Fruit fly (Drosophila melanogaster) whole organism, embryonic: ENCODE measurements around the gene CG17666.

Source experiments
- ATbp ChIP-seq: fragments of 200-800 bp; sonication (Bioruptor generic); optimal IDR thresholded peaks from 2 replicates; lab custom pipeline; 2017; ENCODE audit warnings: missing biosample characterization, mild to moderate bottlenecking, missing genetic modification characterization, missing genetic modification reagents
- Ada2b ChIP-seq: fragments of 200-800 bp; sonication (Bioruptor generic); IDR thresholded peaks from 2 replicates; pipeline ENCODE4 v1.3.6; 2022; ENCODE audit warnings: missing biosample characterization, missing genetic modification characterization
- BEAF-32 ChIP-seq: fragments of 200-800 bp; sonication (Bioruptor generic); optimal IDR thresholded peaks from 3 replicates; lab custom pipeline; 2017; ENCODE audit warnings: missing biosample characterization, missing genetic modification characterization, mild to moderate bottlenecking, moderate library complexity, missing genetic modification reagents
- Blimp-1 ChIP-seq: fragments of 200-800 bp; sonication (Bioruptor generic); optimal IDR thresholded peaks from 3 replicates; lab custom pipeline; 2018; ENCODE audit warnings: missing biosample characterization, missing genetic modification characterization, mild to moderate bottlenecking, moderate library complexity, missing genetic modification reagents
- C15 ChIP-seq: fragments of 200-800 bp; sonication (Bioruptor generic); IDR thresholded peaks from 3 replicates; pipeline ENCODE4 v1.3.6; 2022; ENCODE audit warnings: missing biosample characterization, missing genetic modification characterization
- CG1024 ChIP-seq: fragments of 200-800 bp; sonication (Bioruptor generic); IDR thresholded peaks from 2 replicates; pipeline ENCODE4 v1.3.6; 2022; ENCODE audit warnings: missing biosample characterization, missing genetic modification characterization
- CG10321 ChIP-seq: fragments of 200-800 bp; sonication (Bioruptor generic); IDR thresholded peaks from 2 replicates; pipeline ENCODE4 v1.3.6; 2022; ENCODE audit warnings: missing biosample characterization, missing genetic modification characterization
- CG11093 ChIP-seq: fragments of 200-800 bp; sonication (Bioruptor generic); IDR thresholded peaks from 3 replicates; pipeline ENCODE4 v1.3.6; 2022; ENCODE audit warnings: missing biosample characterization, missing genetic modification characterization
- CG11398 ChIP-seq: fragments of 200-800 bp; sonication (Bioruptor generic); optimal IDR thresholded peaks from 2 replicates; lab custom pipeline; 2016; ENCODE audit warnings: missing biosample characterization, missing genetic modification characterization
- CG12299 ChIP-seq: fragments of 200-800 bp; sonication (Bioruptor generic); optimal IDR thresholded peaks from 2 replicates; lab custom pipeline; 2018; ENCODE audit warnings: missing biosample characterization, mild to moderate bottlenecking, missing genetic modification characterization
- CG14710 ChIP-seq: fragments of 200-800 bp; sonication (Bioruptor generic); optimal IDR thresholded peaks from 3 replicates; lab custom pipeline; 2019; ENCODE audit warnings: missing biosample characterization, mild to moderate bottlenecking, missing genetic modification characterization, moderate library complexity
- CG15011 ChIP-seq: fragments of 200-800 bp; sonication (Bioruptor generic); optimal IDR thresholded peaks from 3 replicates; lab custom pipeline; 2018; ENCODE audit warnings: missing biosample characterization, mild to moderate bottlenecking, missing genetic modification characterization
- CG1602 ChIP-seq: fragments of 200-800 bp; sonication (Bioruptor generic); optimal IDR thresholded peaks from 3 replicates; lab custom pipeline; 2016; ENCODE audit warnings: missing biosample characterization, missing genetic modification characterization
- CG16815 ChIP-seq: fragments of 200-800 bp; sonication (Bioruptor generic); optimal IDR thresholded peaks from 3 replicates; lab custom pipeline; 2017; ENCODE audit warnings: missing biosample characterization, mild to moderate bottlenecking, missing genetic modification characterization
- CG18262 ChIP-seq: fragments of 200-800 bp; optimal IDR thresholded peaks from 3 replicates; lab custom pipeline; 2019; ENCODE audit warnings: missing biosample characterization, mild to moderate bottlenecking, missing genetic modification characterization, moderate library complexity
- CG18619 ChIP-seq: fragments of 200-800 bp; sonication (Bioruptor generic); optimal IDR thresholded peaks from 3 replicates; lab custom pipeline; 2017; ENCODE audit warnings: missing biosample characterization, mild to moderate bottlenecking, missing genetic modification characterization
- CG2678 ChIP-seq: fragments of 200-800 bp; sonication (Bioruptor generic); optimal IDR thresholded peaks from 3 replicates; lab custom pipeline; 2019; ENCODE audit warnings: missing biosample characterization, mild to moderate bottlenecking, missing genetic modification characterization, moderate library complexity
- CG32532 ChIP-seq: fragments of 200-800 bp; sonication (Bioruptor generic); IDR thresholded peaks from 2 replicates; pipeline ENCODE4 v1.3.6; 2022; ENCODE audit warnings: missing biosample characterization, missing genetic modification characterization
- CG33213 ChIP-seq: fragments of 200-800 bp; sonication (Bioruptor generic); optimal IDR thresholded peaks from 3 replicates; lab custom pipeline; 2016; ENCODE audit warnings: missing biosample characterization, missing genetic modification characterization
- CG3407 ChIP-seq: fragments of 200-800 bp; sonication (Bioruptor generic); optimal IDR thresholded peaks from 2 replicates; lab custom pipeline; 2018; ENCODE audit warnings: missing biosample characterization, mild to moderate bottlenecking, missing genetic modification characterization
- CG4282 ChIP-seq: fragments of 200-800 bp; sonication (Bioruptor generic); optimal IDR thresholded peaks from 2 replicates; lab custom pipeline; 2016; ENCODE audit warnings: missing biosample characterization, missing genetic modification characterization
- CG5953 ChIP-seq: fragments of 200-800 bp; sonication (Bioruptor generic); IDR thresholded peaks from 2 replicates; pipeline ENCODE4 v1.3.6; 2022; ENCODE audit warnings: missing biosample characterization, missing genetic modification characterization
- CG7271 ChIP-seq: fragments of 200-800 bp; sonication (Bioruptor generic); optimal IDR thresholded peaks from 2 replicates; lab custom pipeline; 2018; ENCODE audit warnings: missing biosample characterization, mild to moderate bottlenecking, missing genetic modification characterization, moderate library complexity
- CG7372 ChIP-seq: fragments of 200-800 bp; sonication (Bioruptor generic); IDR thresholded peaks from 2 replicates; pipeline ENCODE4 v1.3.6; 2022; ENCODE audit warnings: missing biosample characterization, missing genetic modification characterization
- CG7556 ChIP-seq: fragments of 200-800 bp; sonication (Bioruptor generic); optimal IDR thresholded peaks from 2 replicates; lab custom pipeline; 2017; ENCODE audit warnings: missing biosample characterization, mild to moderate bottlenecking, missing genetic modification characterization
- CG8765 ChIP-seq: fragments of 200-800 bp; sonication (Bioruptor generic); IDR thresholded peaks from 2 replicates; pipeline ENCODE4 v1.3.6; 2022; ENCODE audit warnings: missing biosample characterization, missing genetic modification characterization
- Deaf1 ChIP-seq: fragments of 200-800 bp; optimal IDR thresholded peaks from 3 replicates; lab custom pipeline; 2019; ENCODE audit warnings: missing biosample characterization, mild to moderate bottlenecking, missing genetic modification characterization, moderate library complexity
- Gug ChIP-seq: fragments of 200-800 bp; sonication (Bioruptor generic); IDR thresholded peaks from 4 replicates; pipeline ENCODE4 v1.3.6; 2022; ENCODE audit warnings: missing biosample characterization, missing genetic modification characterization
- Hr78 ChIP-seq, 2 experiments: fragments of 200-800 bp in 1 of 2; fragments of >200 bp in 1 of 2; sonication (Bioruptor generic) in 1 of 2; optimal IDR thresholded peaks; 2 replicates each; lab custom pipeline; 2017 to 2019; ENCODE audit warnings: missing biosample characterization in 2 of 2, missing genetic modification characterization in 2 of 2, mild to moderate bottlenecking in 1 of 2, moderate library complexity in 1 of 2
- Jarid2 ChIP-seq: fragments of 200-800 bp; sonication (Bioruptor generic); optimal IDR thresholded peaks from 3 replicates; lab custom pipeline; 2017; ENCODE audit warnings: mild to moderate bottlenecking, missing biosample characterization, missing genetic modification reagents, missing genetic modification characterization
- Oaz ChIP-seq: fragments of 200-800 bp; sonication (Bioruptor generic); IDR thresholded peaks from 2 replicates; pipeline ENCODE4 v1.3.6; 2022; ENCODE audit warnings: missing biosample characterization, missing genetic modification characterization
- PHDP ChIP-seq: fragments of 200-800 bp; sonication (Bioruptor generic); optimal IDR thresholded peaks from 3 replicates; lab custom pipeline; 2018; ENCODE audit warnings: missing biosample characterization, mild to moderate bottlenecking, missing genetic modification characterization, moderate library complexity
- Spps ChIP-seq: fragments of 200-800 bp; sonication (Bioruptor generic); optimal IDR thresholded peaks from 2 replicates; lab custom pipeline; 2018; ENCODE audit warnings: missing biosample characterization, mild to moderate bottlenecking, missing genetic modification characterization
- ac ChIP-seq: fragments of 200-800 bp; sonication (Bioruptor generic); optimal IDR thresholded peaks from 3 replicates; lab custom pipeline; 2017; ENCODE audit warnings: missing biosample characterization, mild to moderate bottlenecking, missing genetic modification characterization
- amos ChIP-seq: fragments of 200-800 bp; sonication (Bioruptor generic); IDR thresholded peaks from 2 replicates; pipeline ENCODE4 v1.3.6; 2022; ENCODE audit warnings: missing biosample characterization, missing genetic modification characterization; ENCODE audit not compliant: partially characterized antibody
- ci ChIP-seq: fragments of 200-800 bp; sonication (Bioruptor generic); IDR thresholded peaks from 3 replicates; pipeline ENCODE4 v1.3.6; 2022; ENCODE audit warnings: missing biosample characterization, missing genetic modification characterization
- corto ChIP-seq: fragments of 200-800 bp; sonication (Bioruptor generic); optimal IDR thresholded peaks from 2 replicates; lab custom pipeline; 2016; ENCODE audit warnings: missing biosample characterization, mild to moderate bottlenecking, missing genetic modification characterization, moderate library complexity
- dan ChIP-seq: fragments of 200-800 bp; sonication (Bioruptor generic); IDR thresholded peaks from 2 replicates; pipeline ENCODE4 v1.3.6; 2022; ENCODE audit warnings: missing biosample characterization, missing genetic modification characterization
- danr ChIP-seq: fragments of 200-800 bp; sonication (Bioruptor generic); IDR thresholded peaks from 2 replicates; pipeline ENCODE4 v1.3.6; 2022; ENCODE audit warnings: missing biosample characterization, missing genetic modification characterization
- disco-r ChIP-seq: fragments of 200-800 bp; sonication (Bioruptor generic); optimal IDR thresholded peaks from 2 replicates; lab custom pipeline; 2016; ENCODE audit warnings: missing biosample characterization, missing genetic modification characterization
- fu2 ChIP-seq: fragments of 200-800 bp; sonication (Bioruptor generic); optimal IDR thresholded peaks from 2 replicates; lab custom pipeline; 2016; ENCODE audit warnings: missing biosample characterization, missing genetic modification characterization
- hkb ChIP-seq, 2 experiments: fragments of 200-800 bp in 1 of 2; fragments of >200 bp in 1 of 2; sonication (Bioruptor generic) in 1 of 2; IDR thresholded peaks in 1 of 2; optimal IDR thresholded peaks in 1 of 2; 2 replicates each; pipeline versions ENCODE4 v1.3.6 to Lab custom; 2017 to 2022; ENCODE audit warnings: missing biosample characterization in 1 of 2, missing genetic modification characterization in 1 of 2
- ken ChIP-seq: fragments of 200-800 bp; sonication (Bioruptor generic); IDR thresholded peaks from 3 replicates; pipeline ENCODE4 v1.3.6; 2022; ENCODE audit warnings: missing biosample characterization, missing genetic modification characterization
- mirr ChIP-seq: fragments of 200-800 bp; sonication (Bioruptor generic); optimal IDR thresholded peaks from 3 replicates; lab custom pipeline; 2018; ENCODE audit warnings: missing biosample characterization, mild to moderate bottlenecking, missing genetic modification characterization
- pfk ChIP-seq: fragments of 200-800 bp; sonication (Bioruptor generic); optimal IDR thresholded peaks from 2 replicates; lab custom pipeline; 2018; ENCODE audit warnings: missing biosample characterization, mild to moderate bottlenecking, missing genetic modification characterization, moderate library complexity
- sima ChIP-seq: fragments of 200-800 bp; sonication (Bioruptor generic); optimal IDR thresholded peaks from 2 replicates; lab custom pipeline; 2016; ENCODE audit warnings: missing biosample characterization, missing genetic modification characterization
- slbo ChIP-seq: fragments of 200-800 bp; sonication (Bioruptor generic); IDR thresholded peaks from 2 replicates; pipeline ENCODE4 v1.3.6; 2022; ENCODE audit warnings: missing biosample characterization, missing genetic modification characterization
- tna ChIP-seq: fragments of 200-800 bp; sonication (Bioruptor generic); IDR thresholded peaks from 2 replicates; pipeline ENCODE4 v1.3.6; 2022; ENCODE audit warnings: missing biosample characterization, missing genetic modification characterization; ENCODE audit not compliant: partially characterized antibody
- vfl ChIP-seq: fragments of 200-800 bp; sonication (Bioruptor generic); optimal IDR thresholded peaks from 2 replicates; lab custom pipeline; 2016; ENCODE audit warnings: missing biosample characterization, missing genetic modification characterization
- z ChIP-seq: fragments of 200-800 bp; sonication (Bioruptor generic); IDR thresholded peaks from 3 replicates; pipeline ENCODE4 v1.3.6; 2022; ENCODE audit warnings: missing biosample characterization, missing genetic modification characterization

Gene CG17666

dm6 chr3L:12754769-12755189 lies 26.3 kb upstream of the CG17666 start, which contains the start of the genes CG10973 and Vps13D (continued):
- no peak for TF ChIP-seq Gug
- 0 out of 2 replicates have a peak, but pooled peaks have one; percentile 7 for TF ChIP-seq CG32532
- no peak for TF ChIP-seq ci (GFP tag; lab: Robert Waterston, UW)
- no peak for TF ChIP-seq dan
- TF ChIP-seq CG8765 (GFP tag; lab: Robert Waterston, UW): no peak
- TF ChIP-seq fu2 (GFP tag; lab: Kevin White, UChicago): no peak
- TF ChIP-seq ken (GFP tag; lab: Robert Waterston, UW): no peak; the same call in 2 of the 3 replicates
- peak; percentile 55 for TF ChIP-seq sima (GFP tag; lab: Kevin White, UChicago)
- peak; percentile 40 for TF ChIP-seq CG7271
- TF ChIP-seq CG11398 (GFP tag; lab: Kevin White, UChicago): peak; percentile 38
- peak; percentile 96 for TF ChIP-seq pfk
- TF ChIP-seq CG11093: no peak
- TF ChIP-seq BEAF-32 (GFP tag; lab: Kevin White, UChicago): peak; percentile 94
- TF ChIP-seq CG10321 (GFP tag; lab: Robert Waterston, UW): no peak
- TF ChIP-seq CG2678: no peak
- peak; percentile 88 for TF ChIP-seq amos (GFP tag; lab: Robert Waterston, UW)
- TF ChIP-seq PHDP (tag; lab: Kevin White, UChicago): no peak
- TF ChIP-seq Ada2b: no peak; the same call in 1 of the 2 replicates
- no peak for TF ChIP-seq CG7556 (GFP tag; lab: Kevin White, UChicago)
- no peak for TF ChIP-seq danr (GFP tag; lab: Robert Waterston, UW)
- no peak for TF ChIP-seq C15 (GFP tag; lab: Robert Waterston, UW)
- no peak for TF ChIP-seq disco-r (GFP tag; lab: Kevin White, UChicago)
- TF ChIP-seq corto: no peak
- TF ChIP-seq CG15011 (GFP tag; lab: Kevin White, UChicago): peak; percentile 25
- no peak for TF ChIP-seq Blimp-1 (GFP tag; lab: Kevin White, UChicago)
- TF ChIP-seq CG3407 (GFP tag; lab: Kevin White, UChicago): peak; percentile 64
- no peak for TF ChIP-seq hkb (optimal IDR thresholded peaks at IDR 0.05; lab: Kevin White, UChicago)
- TF ChIP-seq hkb (GFP tag; IDR thresholded peaks at IDR 0.05; lab: Robert Waterston, UW): peak; percentile 55; the same call in 1 of the 2 replicates
- no peak for TF ChIP-seq CG18262 (tag; lab: Kevin White, UChicago)
- TF ChIP-seq CG16815 (GFP tag; lab: Kevin White, UChicago): no peak
- TF ChIP-seq Jarid2 (GFP tag; lab: Kevin White, UChicago): no peak
- TF ChIP-seq mirr (GFP tag; lab: Kevin White, UChicago): no peak
- TF ChIP-seq z (GFP tag; lab: Robert Waterston, UW): no peak
- no peak for TF ChIP-seq CG7372 (GFP tag; lab: Robert Waterston, UW)
- TF ChIP-seq CG33213 (GFP tag; lab: Kevin White, UChicago): peak; percentile 71
- TF ChIP-seq Spps (tag; lab: Kevin White, UChicago): no peak
- TF ChIP-seq CG1602 (GFP tag; lab: Kevin White, UChicago): peak; percentile 44
- no peak for TF ChIP-seq Hr78 (GFP tag; optimal IDR thresholded peaks at IDR 0.05; lab: Kevin White, UChicago)
- peak; percentile 24 for TF ChIP-seq vfl (GFP tag; lab: Kevin White, UChicago)
- TF ChIP-seq ac: no peak
- peak; percentile 48; the same call in 1 of the 2 replicates for TF ChIP-seq CG5953 (GFP tag; lab: Robert Waterston, UW)
- TF ChIP-seq slbo (GFP tag; lab: Robert Waterston, UW): no peak
- 0 out of 2 replicates have a peak, but pooled peaks have one; percentile 26 for TF ChIP-seq CG1024
- TF ChIP-seq ATbp (GFP tag; lab: Kevin White, UChicago): peak; percentile 88
- no peak for TF ChIP-seq Deaf1 (tag; lab: Kevin White, UChicago)
- no peak for TF ChIP-seq CG14710 (tag; lab: Kevin White, UChicago)
- TF ChIP-seq CG4282: no peak
- peak; percentile 73 for TF ChIP-seq CG12299 (tag; lab: Kevin White, UChicago)
- TF ChIP-seq Oaz: no peak
- no peak for TF ChIP-seq CG18619 (GFP tag; lab: Kevin White, UChicago)
- peak; percentile 69 for TF ChIP-seq tna (GFP tag; lab: Robert Waterston, UW)
